Fruit fly (Drosophila melanogaster): Measurements from ENCODE around the gene CG33941.

CG33941 gene

DNA sequence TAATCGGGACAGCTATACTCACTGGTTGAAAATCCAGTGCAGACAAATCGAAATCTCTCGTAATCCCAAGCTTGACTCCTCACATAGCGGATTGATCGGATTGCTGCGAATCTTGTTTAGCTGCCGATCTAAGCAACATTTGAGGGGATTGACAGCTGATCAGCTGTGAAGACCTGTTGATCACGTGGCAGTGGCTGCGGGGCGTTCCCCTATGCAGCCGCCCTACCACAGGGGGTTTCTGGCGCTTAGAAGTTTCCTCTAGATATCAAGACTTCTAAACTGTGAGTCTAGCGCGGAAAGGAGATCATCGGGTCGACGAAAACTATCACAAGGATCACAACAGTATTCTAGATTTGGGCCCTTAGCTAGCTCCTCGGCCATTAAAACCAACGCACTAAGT lies 8.7 kb upstream of the CG33941 start:
- TF ChIP-seq CTCF (optimal IDR thresholded peaks at IDR 0.05), result no peak

DNA sequence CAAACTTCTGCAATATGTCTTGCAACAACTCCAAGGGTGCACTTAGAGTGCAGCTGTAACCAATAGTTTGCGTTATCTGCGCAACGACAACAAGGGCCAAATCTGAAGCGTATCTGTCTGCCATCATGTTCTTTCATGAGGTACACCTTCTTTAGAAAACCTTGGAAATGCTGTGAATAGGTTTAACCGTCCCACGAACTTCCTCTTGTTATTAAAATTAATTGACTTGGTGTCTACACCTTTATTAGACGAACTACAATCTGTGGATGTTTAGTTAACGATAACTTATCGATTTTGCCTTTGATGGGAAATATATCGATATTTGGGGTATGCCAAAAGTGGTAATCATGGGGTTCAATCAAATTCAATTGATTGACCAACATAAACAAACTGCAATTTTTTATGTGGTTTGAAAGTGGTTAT lies 743 bp upstream of the CG33941 start, which contains the start of gene Taf3:
Taf3 (minus strand) TSS at position 286 of the 423 bp plus-strand sequence.
- TF ChIP-seq CTCF (optimal IDR thresholded peaks at IDR 0.05) (no peak), CG8478 (optimal IDR thresholded peaks at IDR 0.05) (no peak)

DNA sequence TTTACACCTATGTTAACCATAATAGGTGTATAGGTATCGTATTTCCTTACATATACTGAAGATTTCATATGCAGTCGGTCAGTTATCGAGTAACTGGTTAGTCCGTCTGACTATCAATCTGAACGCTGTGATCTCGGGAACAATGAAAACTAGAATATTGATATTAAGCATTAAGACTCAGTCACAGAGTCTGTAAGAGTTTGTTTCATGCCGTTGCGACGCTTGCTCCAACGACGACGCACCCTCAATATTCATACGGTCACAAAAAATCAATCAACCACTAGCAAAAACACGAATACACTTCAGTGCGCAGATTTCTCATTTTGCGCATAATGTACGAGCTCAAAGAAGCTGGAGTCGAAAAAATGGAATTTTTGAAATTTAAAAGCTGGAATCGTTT lies 734 bp downstream of the CG33941 start:
- TF ChIP-seq CTCF (optimal IDR thresholded peaks at IDR 0.05) (no peak), CG8478 (optimal IDR thresholded peaks at IDR 0.05) (no peak)

- TF ChIP-seq CTCF (optimal IDR thresholded peaks at IDR 0.05) (no peak), CG8478 (optimal IDR thresholded peaks at IDR 0.05) (no peak)
Observed at dm6 chr4:468634-469238, 1.4 kb downstream of the CG33941 start.

DNA sequence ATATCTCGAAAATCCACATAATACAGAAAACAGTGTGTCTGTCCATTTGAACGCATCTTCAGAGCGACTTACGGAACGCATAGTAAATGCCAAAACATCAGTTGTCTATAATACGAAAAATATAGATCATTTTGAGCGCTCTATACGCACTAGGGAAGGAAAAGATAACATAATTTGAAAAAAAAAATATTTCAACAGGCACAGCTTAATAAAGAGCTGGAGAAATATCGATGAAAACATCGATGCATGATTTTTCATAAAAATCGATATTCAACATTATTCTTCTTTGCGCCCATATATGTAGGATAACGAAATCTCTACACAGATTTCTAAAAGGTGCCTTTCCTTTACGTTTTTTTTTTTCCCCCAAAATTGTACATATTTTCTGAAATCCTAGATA lies 14.4 kb downstream of the CG33941 start:
- TF ChIP-seq CTCF (optimal IDR thresholded peaks at IDR 0.05), result no peak
- no peak for TF ChIP-seq CG8478 (optimal IDR thresholded peaks at IDR 0.05)

DNA sequence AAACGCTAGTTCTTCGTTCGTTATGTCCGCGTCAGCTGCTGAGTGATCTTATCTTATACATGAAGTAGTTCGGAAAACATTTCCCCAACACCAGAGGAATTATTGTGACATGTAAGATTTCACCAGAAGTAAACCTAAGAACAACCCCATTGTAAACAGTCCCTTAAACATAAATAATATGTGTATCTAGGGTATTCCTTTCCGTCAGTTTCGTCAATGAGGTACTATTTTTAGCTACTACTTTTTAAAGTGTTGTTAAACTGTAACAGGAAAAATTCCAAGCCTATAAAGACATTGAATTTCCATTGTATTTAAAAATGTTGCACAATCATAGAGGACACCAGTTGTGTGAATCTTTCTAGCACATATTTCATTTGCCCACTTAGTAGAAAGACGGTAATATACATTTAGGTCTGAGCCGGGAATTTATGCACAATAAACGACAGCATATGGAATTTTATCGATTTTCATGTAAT lies 15.4 kb downstream of the CG33941 start:
- TF ChIP-seq CTCF (optimal IDR thresholded peaks at IDR 0.05) (no peak), CG8478 (optimal IDR thresholded peaks at IDR 0.05) (no peak)

DNA sequence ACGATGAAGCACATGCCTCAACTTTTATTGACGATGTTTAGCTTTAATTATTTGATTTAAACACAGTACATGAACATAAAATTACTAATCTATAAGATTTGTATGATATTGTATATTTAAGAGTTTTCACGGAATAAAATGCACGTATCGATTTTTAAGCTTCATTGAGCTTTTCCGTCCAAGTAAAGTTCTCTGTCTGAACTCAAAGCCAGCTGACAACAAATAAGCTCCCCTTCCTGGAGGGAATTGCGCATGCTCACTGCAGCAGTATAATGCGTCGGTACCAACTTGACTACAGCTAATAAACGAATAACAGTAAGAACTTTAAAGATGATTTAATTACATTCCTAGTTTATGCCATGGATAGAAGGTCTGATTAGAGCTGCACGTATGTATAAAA lies 16.3 kb downstream of the CG33941 start:
- TF ChIP-seq CG8478 (optimal IDR thresholded peaks at IDR 0.05) (no peak), CTCF (optimal IDR thresholded peaks at IDR 0.05) (no peak)

DNA sequence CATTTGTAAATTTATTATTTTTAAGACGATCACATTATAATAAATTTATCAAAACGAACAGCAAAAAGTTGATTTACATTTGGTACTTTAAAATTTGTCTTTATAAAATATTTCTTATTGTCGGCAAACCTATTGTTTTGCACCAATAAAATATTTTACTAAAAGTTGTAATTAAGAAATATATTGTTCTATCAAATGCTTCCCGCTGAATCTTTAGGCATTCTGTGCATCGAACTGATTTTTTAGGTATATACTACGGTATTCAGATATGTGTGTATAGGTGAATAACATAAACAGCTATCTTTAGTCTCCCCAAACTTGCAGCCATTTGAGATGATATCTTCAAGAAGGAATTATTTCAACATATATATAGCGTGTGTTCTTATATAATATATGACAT lies 18.5 kb downstream of the CG33941 start:
- TF ChIP-seq CG8478 (optimal IDR thresholded peaks at IDR 0.05), result no peak
- TF ChIP-seq CTCF (optimal IDR thresholded peaks at IDR 0.05), result no peak

DNA sequence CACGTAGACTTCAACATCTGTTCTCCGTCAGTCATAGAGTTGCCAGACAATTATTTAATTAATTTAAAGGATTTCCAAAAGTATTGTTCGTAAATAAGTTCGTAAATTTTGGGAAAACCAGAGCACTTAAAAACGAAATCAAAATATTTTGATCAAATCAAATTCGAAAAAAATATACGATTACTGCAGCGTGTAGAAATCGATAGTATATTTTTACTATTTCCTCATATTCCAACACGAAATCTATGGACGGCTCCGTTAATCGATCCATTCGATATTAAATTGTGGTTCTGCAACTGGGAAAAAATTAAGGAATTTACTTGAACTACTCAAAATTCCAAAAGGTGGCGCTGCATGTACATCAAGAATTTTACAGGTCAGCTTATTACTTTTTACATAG lies 19.1 kb downstream of the CG33941 start:
- no peak for TF ChIP-seq CG8478 (optimal IDR thresholded peaks at IDR 0.05)
- TF ChIP-seq CTCF (optimal IDR thresholded peaks at IDR 0.05), result peak; percentile 93 to 94

- no peak for TF ChIP-seq CG8478 (optimal IDR thresholded peaks at IDR 0.05)
- no peak for TF ChIP-seq CTCF (optimal IDR thresholded peaks at IDR 0.05)
Observed at dm6 chr4:487480-487879, 20.2 kb downstream of the CG33941 start.

- TF ChIP-seq CTCF (optimal IDR thresholded peaks at IDR 0.05), result peak in 1 of 2 experiments; percentile 13
- TF ChIP-seq CG8478 (optimal IDR thresholded peaks at IDR 0.05), result no peak
Observed at dm6 chr4:488828-489560, 21.7 kb downstream of the CG33941 start, which contains the start of gene Asator. Gene Asator, minus strand, starts transcription at chr4:488994.

- TF ChIP-seq CG8478 (optimal IDR thresholded peaks at IDR 0.05) (no peak), CTCF (optimal IDR thresholded peaks at IDR 0.05) (no peak)
Observed at dm6 chr4:489561-489881, 22.2 kb downstream of the CG33941 start.

DNA sequence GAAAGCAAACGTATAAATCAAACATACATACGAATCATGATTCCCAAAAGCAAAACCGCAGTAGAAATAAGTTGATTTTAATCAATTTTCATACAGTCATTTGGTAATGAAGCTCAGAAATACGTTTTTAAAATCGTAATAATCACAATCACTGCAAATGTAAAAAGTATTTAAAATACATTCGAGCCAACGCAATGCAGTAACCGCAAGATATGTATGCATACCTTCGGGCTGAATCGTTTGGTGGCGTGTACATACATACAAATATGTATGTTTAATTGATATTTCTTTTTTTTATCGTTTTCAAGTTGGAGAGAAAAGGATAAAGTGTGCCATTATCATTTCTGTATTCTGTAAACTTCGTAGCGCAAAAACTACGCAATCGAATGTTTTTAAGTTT lies 22.8 kb downstream of the CG33941 start:
- TF ChIP-seq CTCF (optimal IDR thresholded peaks at IDR 0.05) (peak in 1 of 2 experiments; percentile 21), CG8478 (optimal IDR thresholded peaks at IDR 0.05) (no peak)

- TF ChIP-seq CG8478 (optimal IDR thresholded peaks at IDR 0.05) (no peak), CTCF (optimal IDR thresholded peaks at IDR 0.05) (peak in 1 of 2 experiments; percentile 9)
Observed at dm6 chr4:490760-491317, 23.5 kb downstream of the CG33941 start.

DNA sequence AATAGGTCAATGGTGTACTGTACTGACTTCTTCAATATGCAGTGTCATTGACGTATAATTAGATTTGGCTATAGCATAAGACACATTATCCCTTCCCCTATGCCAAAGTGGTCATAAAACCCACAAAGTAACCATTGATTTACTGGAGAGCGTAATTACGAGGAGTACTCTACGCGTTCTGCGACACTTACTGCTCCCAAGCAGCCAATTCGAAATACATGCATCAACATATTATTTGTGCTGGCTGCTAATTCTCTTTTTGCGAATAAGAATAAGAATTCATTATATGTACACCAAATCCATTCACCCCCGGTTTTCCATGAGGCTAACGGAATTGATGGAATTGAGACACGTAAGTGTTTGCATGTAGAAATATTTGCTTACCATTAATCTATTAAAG lies 25.3 kb downstream of the CG33941 start:
- TF ChIP-seq CG8478 (optimal IDR thresholded peaks at IDR 0.05), result no peak
- TF ChIP-seq CTCF (optimal IDR thresholded peaks at IDR 0.05), result no peak

DNA sequence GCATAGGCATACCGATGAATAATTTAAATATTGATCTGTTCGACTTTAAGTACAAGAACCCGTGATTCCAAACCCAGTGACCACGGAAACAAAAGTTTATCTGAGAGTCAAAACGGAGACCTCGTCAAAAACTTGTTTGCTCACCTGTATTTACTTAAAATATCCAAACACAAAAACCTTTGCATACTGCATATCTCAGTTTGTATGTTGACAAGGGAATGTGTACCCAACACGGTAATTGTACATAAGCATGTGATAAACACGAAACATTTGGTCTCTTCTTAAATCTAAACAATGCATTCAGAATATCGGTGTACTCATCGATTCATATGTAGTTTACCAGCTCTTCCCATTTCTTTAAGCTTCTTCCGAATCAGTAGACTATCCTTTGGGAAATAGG lies 30.4 kb downstream of the CG33941 start:
- no peak for TF ChIP-seq CG8478 (optimal IDR thresholded peaks at IDR 0.05)
- TF ChIP-seq CTCF (optimal IDR thresholded peaks at IDR 0.05), result no peak
